Fruit fly (Drosophila melanogaster): ENCODE results near the gene Hex-t1.

- TF ChIP-seq NC2β (GFP tag; optimal IDR thresholded peaks at IDR 0.05): no peak
- TF ChIP-seq CG8281 (tag; optimal IDR thresholded peaks at IDR 0.05): no peak
- no peak for TF ChIP-seq Hr39 (optimal IDR thresholded peaks at IDR 0.05)
- no peak for TF ChIP-seq CG10147 (GFP tag; optimal IDR thresholded peaks at IDR 0.05)
- no peak for TF ChIP-seq az2 (GFP tag; optimal IDR thresholded peaks at IDR 0.05)
- no peak for TF ChIP-seq fru (optimal IDR thresholded peaks at IDR 0.05)
- no peak for TF ChIP-seq gsb (GFP tag; IDR thresholded peaks at IDR 0.05)
- no peak for TF ChIP-seq ind (GFP tag; optimal IDR thresholded peaks at IDR 0.05)
- no peak for TF ChIP-seq CG32532 (GFP tag; IDR thresholded peaks at IDR 0.05)
- TF ChIP-seq ftz-f1 (GFP tag; optimal IDR thresholded peaks at IDR 0.05): no peak
- no peak for TF ChIP-seq Abd-B (GFP tag; optimal IDR thresholded peaks at IDR 0.05)
- TF ChIP-seq Opbp (GFP tag; IDR thresholded peaks at IDR 0.05; ENCODE audit: partially characterized antibody): no peak
- TF ChIP-seq CG7357 (GFP tag; IDR thresholded peaks at IDR 0.05): no peak
Measured at dm6 chr3R:26413788-26414187, 35.1 kb upstream of the Hex-t1 start, which contains the start of gene Ald2.

Data from whole organism, embryonic.